Fruit fly (Drosophila melanogaster) whole organism, prepupa: ENCODE data around the gene CG42711.

Experiments used
- Blimp-1 ChIP-seq: fragments of 200-800 bp; sonication (Bioruptor generic); optimal IDR thresholded peaks from 3 replicates; lab custom pipeline; 2017; ENCODE audit warnings: missing biosample characterization, missing genetic modification characterization, mild to moderate bottlenecking, moderate library complexity, missing genetic modification reagents
- CG10631 ChIP-seq: fragments of 200-800 bp; sonication (Bioruptor generic); optimal IDR thresholded peaks from 2 replicates; lab custom pipeline; 2016; ENCODE audit warnings: missing biosample characterization, missing genetic modification characterization
- CG11762 ChIP-seq: fragments of 200-800 bp; sonication (Bioruptor generic); optimal IDR thresholded peaks from 3 replicates; lab custom pipeline; 2016; ENCODE audit warnings: missing biosample characterization, missing genetic modification characterization; ENCODE audit not compliant: insufficient read depth
- CG11902 ChIP-seq: fragments of 200-800 bp; sonication (Bioruptor generic); optimal IDR thresholded peaks from 3 replicates; lab custom pipeline; 2016; ENCODE audit warnings: missing biosample characterization, missing genetic modification characterization
- CG15336 ChIP-seq: fragments of 200-800 bp; sonication (Bioruptor generic); IDR thresholded peaks from 2 replicates; pipeline ENCODE4 v1.3.6; 2022; ENCODE audit warnings: missing biosample characterization, missing genetic modification characterization
- CG1621 ChIP-seq: fragments of 200-800 bp; sonication (Bioruptor generic); optimal IDR thresholded peaks from 3 replicates; lab custom pipeline; 2018; ENCODE audit warnings: missing biosample characterization, mild to moderate bottlenecking, missing genetic modification characterization
- CG3032 ChIP-seq: fragments of 200-800 bp; optimal IDR thresholded peaks from 2 replicates; lab custom pipeline; 2019; ENCODE audit warnings: missing biosample characterization, mild to moderate bottlenecking, missing genetic modification characterization, moderate library complexity
- CG31627 ChIP-seq: fragments of 200-800 bp; sonication (Bioruptor generic); optimal IDR thresholded peaks from 3 replicates; lab custom pipeline; 2016; ENCODE audit warnings: missing biosample characterization, missing genetic modification characterization
- CG32006 ChIP-seq: fragments of 200-800 bp; sonication (Bioruptor generic); optimal IDR thresholded peaks from 3 replicates; lab custom pipeline; 2017; ENCODE audit warnings: missing biosample characterization, mild to moderate bottlenecking, missing genetic modification characterization
- CG34406 ChIP-seq: fragments of 200-800 bp; sonication (Bioruptor generic); optimal IDR thresholded peaks from 3 replicates; lab custom pipeline; 2016; ENCODE audit warnings: missing biosample characterization, missing genetic modification characterization
- CG4318 ChIP-seq: fragments of 200-800 bp; sonication (Bioruptor generic); optimal IDR thresholded peaks from 3 replicates; lab custom pipeline; 2017; ENCODE audit warnings: missing biosample characterization, mild to moderate bottlenecking, missing genetic modification characterization
- CG6163 ChIP-seq: fragments of 200-800 bp; sonication (Bioruptor generic); IDR thresholded peaks from 3 replicates; pipeline ENCODE4 v1.3.6; 2022; ENCODE audit warnings: missing biosample characterization, missing genetic modification characterization
- CG6276 ChIP-seq: fragments of 200-800 bp; sonication (Bioruptor generic); optimal IDR thresholded peaks from 2 replicates; lab custom pipeline; 2017; ENCODE audit warnings: missing biosample characterization, mild to moderate bottlenecking, missing genetic modification characterization
- CG6808 ChIP-seq: fragments of 200-800 bp; sonication (Bioruptor generic); optimal IDR thresholded peaks from 3 replicates; lab custom pipeline; 2017; ENCODE audit warnings: missing biosample characterization, missing genetic modification characterization, mild to moderate bottlenecking, moderate library complexity, missing genetic modification reagents
- CG6854 ChIP-seq: fragments of 200-800 bp; sonication (Bioruptor generic); optimal IDR thresholded peaks from 2 replicates; lab custom pipeline; 2017; ENCODE audit warnings: missing biosample characterization, mild to moderate bottlenecking, missing genetic modification characterization
- CG7368 ChIP-seq: fragments of 200-800 bp; sonication (Bioruptor generic); optimal IDR thresholded peaks from 3 replicates; lab custom pipeline; 2016; ENCODE audit warnings: missing biosample characterization, missing genetic modification characterization
- CG8119 ChIP-seq: fragments of 200-800 bp; sonication (Bioruptor generic); IDR thresholded peaks from 3 replicates; pipeline ENCODE4 v1.3.6; 2022; ENCODE audit warnings: missing biosample characterization, missing genetic modification characterization
- CG8632 ChIP-seq: fragments of 200-800 bp; sonication (Bioruptor generic); optimal IDR thresholded peaks from 3 replicates; lab custom pipeline; 2016; ENCODE audit warnings: missing biosample characterization, missing genetic modification characterization
- Eip75B ChIP-seq: fragments of 200-800 bp; sonication (Bioruptor generic); optimal IDR thresholded peaks from 3 replicates; lab custom pipeline; 2016; ENCODE audit warnings: missing biosample characterization, missing genetic modification characterization
- Eip78C ChIP-seq: fragments of 200-800 bp; sonication (Bioruptor generic); peaks from one replicate; lab custom pipeline; 2016; ENCODE audit warnings: missing biosample characterization, missing genetic modification characterization
- Eip93F ChIP-seq: fragments of 200-800 bp; sonication (Bioruptor generic); optimal IDR thresholded peaks from 2 replicates; lab custom pipeline; 2016; ENCODE audit warnings: missing biosample characterization, mild to moderate bottlenecking, missing genetic modification characterization
- Ets96B ChIP-seq: fragments of 200-800 bp; optimal IDR thresholded peaks from 2 replicates; lab custom pipeline; 2019; ENCODE audit warnings: missing biosample characterization, mild to moderate bottlenecking, missing genetic modification characterization, moderate library complexity
- Gug ChIP-seq: fragments of 200-800 bp; sonication (Bioruptor generic); IDR thresholded peaks from 2 replicates; pipeline ENCODE4 v1.3.6; 2022; ENCODE audit warnings: missing biosample characterization, missing genetic modification characterization
- Hr38 ChIP-seq: sonication (Bioruptor generic); optimal IDR thresholded peaks from 2 replicates; lab custom pipeline; 2016; ENCODE audit warnings: missing biosample characterization, missing genetic modification characterization
- Hr39 ChIP-seq: fragments of 200-800 bp; sonication (Bioruptor generic); optimal IDR thresholded peaks from 2 replicates; lab custom pipeline; 2016; ENCODE audit warnings: missing biosample characterization, missing genetic modification characterization
- Lpt ChIP-seq: fragments of 200-800 bp; sonication (Bioruptor generic); optimal IDR thresholded peaks from 3 replicates; lab custom pipeline; 2016; ENCODE audit warnings: missing biosample characterization, missing genetic modification characterization
- Met ChIP-seq: fragments of 200-800 bp; sonication (Bioruptor generic); optimal IDR thresholded peaks from 3 replicates; lab custom pipeline; 2016; ENCODE audit warnings: missing biosample characterization, missing genetic modification characterization
- Smox ChIP-seq: fragments of 200-800 bp; sonication (Bioruptor generic); optimal IDR thresholded peaks from 3 replicates; lab custom pipeline; 2016; ENCODE audit warnings: missing biosample characterization, missing genetic modification characterization
- Sox102F ChIP-seq: fragments of 200-800 bp; sonication (Bioruptor generic); optimal IDR thresholded peaks from 2 replicates; lab custom pipeline; 2016; ENCODE audit warnings: missing biosample characterization, mild to moderate bottlenecking, missing genetic modification characterization
- Sox14 ChIP-seq: fragments of 200-800 bp; sonication (Bioruptor generic); optimal IDR thresholded peaks from 3 replicates; lab custom pipeline; 2016; ENCODE audit warnings: missing biosample characterization, missing genetic modification characterization
- Sox15 ChIP-seq: fragments of 200-800 bp; sonication (Bioruptor generic); optimal IDR thresholded peaks from 3 replicates; lab custom pipeline; 2016; ENCODE audit warnings: missing biosample characterization, missing genetic modification characterization
- achi ChIP-seq: fragments of 200-800 bp; sonication (Bioruptor generic); optimal IDR thresholded peaks from 3 replicates; lab custom pipeline; 2016; ENCODE audit warnings: missing biosample characterization, missing genetic modification characterization
- acj6 ChIP-seq: fragments of 200-800 bp; sonication (Bioruptor generic); optimal IDR thresholded peaks from 3 replicates; lab custom pipeline; 2016; ENCODE audit warnings: missing biosample characterization, missing genetic modification characterization
- dac ChIP-seq: fragments of 200-800 bp; sonication (Bioruptor generic); optimal IDR thresholded peaks from 2 replicates; lab custom pipeline; 2017; ENCODE audit warnings: missing biosample characterization, mild to moderate bottlenecking, missing genetic modification characterization
- esn ChIP-seq: fragments of 200-800 bp; sonication (Bioruptor generic); optimal IDR thresholded peaks from 2 replicates; lab custom pipeline; 2016; ENCODE audit warnings: missing biosample characterization, mild to moderate bottlenecking, missing genetic modification characterization, moderate library complexity
- fd59A ChIP-seq: fragments of 200-800 bp; sonication (Bioruptor generic); optimal IDR thresholded peaks from 2 replicates; lab custom pipeline; 2017; ENCODE audit warnings: missing biosample characterization, mild to moderate bottlenecking, missing genetic modification characterization, missing genetic modification reagents
- fd85E ChIP-seq: fragments of 200-800 bp; sonication (Bioruptor generic); optimal IDR thresholded peaks from 3 replicates; lab custom pipeline; 2016; ENCODE audit warnings: missing biosample characterization, missing genetic modification characterization
- fkh ChIP-seq: fragments of 200-800 bp; sonication (Bioruptor generic); optimal IDR thresholded peaks from 3 replicates; lab custom pipeline; 2017; ENCODE audit warnings: missing biosample characterization, mild to moderate bottlenecking, missing genetic modification characterization, moderate library complexity
- lz ChIP-seq: fragments of 200-800 bp; sonication (Bioruptor generic); optimal IDR thresholded peaks from 3 replicates; lab custom pipeline; 2016; ENCODE audit warnings: missing biosample characterization, missing genetic modification characterization
- net ChIP-seq: fragments of 200-800 bp; sonication (Bioruptor generic); optimal IDR thresholded peaks from 3 replicates; lab custom pipeline; 2016; ENCODE audit warnings: missing biosample characterization, missing genetic modification characterization
- salr ChIP-seq, 2 experiments: fragments of 200-800 bp; sonication (Bioruptor generic); optimal IDR thresholded peaks; 3 replicates each; lab custom pipeline; 2016 to 2018; ENCODE audit warnings: missing biosample characterization in 2 of 2, missing genetic modification characterization in 2 of 2, mild to moderate bottlenecking in 1 of 2
- ss ChIP-seq, 2 experiments: fragments of 200-800 bp; sonication (Bioruptor generic); optimal IDR thresholded peaks; 2 replicates in 1 of 2; 3 replicates in 1 of 2; lab custom pipeline; 2017 to 2018; ENCODE audit warnings: mild to moderate bottlenecking in 2 of 2, missing biosample characterization in 2 of 2, missing genetic modification characterization in 2 of 2, moderate library complexity in 1 of 2
- svp ChIP-seq: fragments of 200-800 bp; sonication (Bioruptor generic); peaks from one replicate; lab custom pipeline; 2016; ENCODE audit warnings: missing biosample characterization, missing genetic modification characterization
- vri ChIP-seq: fragments of 200-800 bp; sonication (Bioruptor generic); optimal IDR thresholded peaks from 3 replicates; lab custom pipeline; 2016; ENCODE audit warnings: missing biosample characterization, mild to moderate bottlenecking, missing genetic modification characterization

CG42711 gene

DNA sequence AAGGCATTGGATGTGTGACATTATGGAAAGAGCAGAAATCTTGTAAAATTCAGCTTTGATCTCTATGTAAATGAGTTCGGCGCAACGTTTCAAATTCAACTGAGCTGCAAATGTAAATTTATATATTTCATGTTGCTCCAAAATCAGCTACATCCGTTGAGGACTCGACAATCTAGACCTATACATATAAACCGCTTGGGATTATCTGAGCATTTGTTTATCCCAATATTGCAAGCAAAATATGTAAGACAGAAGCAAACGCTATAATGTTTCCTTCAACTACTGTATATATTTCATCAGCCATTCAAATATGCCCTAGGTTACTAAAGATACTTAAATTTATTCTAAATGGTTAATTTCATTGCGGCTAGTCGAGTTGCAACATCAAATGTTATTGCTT, 45.5 kb upstream of the CG42711 start, which contains the start of gene NimC1:
Gene NimC1 (minus strand): TSS at position 101 of the 400 bp plus-strand sequence.
- TF ChIP-seq CG1621 (tag; lab: Kevin White, UChicago) (no peak), CG3032 (tag; lab: Kevin White, UChicago) (no peak), Sox14 (no peak), Blimp-1 (GFP tag; lab: Kevin White, UChicago) (no peak), CG11762 (no peak)

DNA sequence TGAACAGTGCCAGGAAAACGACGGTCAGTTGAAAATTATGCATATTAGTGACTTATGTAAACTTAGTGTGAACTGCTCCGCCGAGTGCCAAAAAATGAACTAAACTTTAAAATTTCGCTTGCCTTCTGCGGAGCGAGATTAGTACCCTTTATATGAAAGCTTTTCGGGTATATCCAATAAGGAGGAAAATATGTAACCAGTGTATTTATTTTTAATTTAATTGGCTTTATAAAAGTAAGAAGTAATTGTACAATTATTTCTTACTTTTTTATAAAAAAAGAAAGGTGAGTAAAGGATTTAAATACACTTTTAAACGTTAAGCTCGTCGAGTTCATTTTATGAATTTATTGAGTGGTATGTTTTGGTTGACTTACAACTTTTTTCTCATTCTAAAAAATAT, 41.7 kb upstream of the CG42711 start, which contains the start of gene He:
Gene He (minus strand): TSS at position 101 of the 400 bp plus-strand sequence.
- no peak for TF ChIP-seq CG6854
- TF ChIP-seq, all 60 proteins: peak for 0

DNA sequence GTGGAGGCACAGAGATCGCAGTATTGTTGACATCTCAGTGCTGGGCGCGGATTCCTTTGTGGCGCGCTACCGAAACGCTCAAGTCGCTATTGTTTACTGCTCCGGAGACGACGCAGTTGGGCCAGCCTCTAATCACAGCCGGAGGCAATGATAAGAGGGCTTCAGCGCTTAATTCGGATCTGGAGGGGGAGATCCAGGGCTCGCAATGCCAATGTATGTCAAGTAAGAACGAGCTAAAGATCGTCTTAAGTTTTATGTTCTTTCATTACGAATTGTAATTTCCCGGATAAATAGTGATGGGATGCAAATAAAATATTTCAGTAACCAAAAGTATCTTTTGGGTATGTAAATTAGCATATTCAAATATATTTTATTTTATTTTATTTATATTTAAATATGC, 38.7 kb upstream of the CG42711 start, which contains the start of the genes NimB4 and NimB5:
Gene NimB4 (minus strand): TSS at position 101 of the 400 bp plus-strand sequence.
Gene NimB5 (plus strand): TSS at position 302 of the 400 bp plus-strand sequence.
- TF ChIP-seq svp (GFP tag; lab: Kevin White, UChicago) (peak; percentile 64), CG4318 (GFP tag; lab: Kevin White, UChicago) (no peak), CG3032 (tag; lab: Kevin White, UChicago) (no peak), Hr38 (GFP tag; lab: Kevin White, UChicago) (no peak)
- TF ChIP-seq, all 60 proteins: peak for 1

DNA sequence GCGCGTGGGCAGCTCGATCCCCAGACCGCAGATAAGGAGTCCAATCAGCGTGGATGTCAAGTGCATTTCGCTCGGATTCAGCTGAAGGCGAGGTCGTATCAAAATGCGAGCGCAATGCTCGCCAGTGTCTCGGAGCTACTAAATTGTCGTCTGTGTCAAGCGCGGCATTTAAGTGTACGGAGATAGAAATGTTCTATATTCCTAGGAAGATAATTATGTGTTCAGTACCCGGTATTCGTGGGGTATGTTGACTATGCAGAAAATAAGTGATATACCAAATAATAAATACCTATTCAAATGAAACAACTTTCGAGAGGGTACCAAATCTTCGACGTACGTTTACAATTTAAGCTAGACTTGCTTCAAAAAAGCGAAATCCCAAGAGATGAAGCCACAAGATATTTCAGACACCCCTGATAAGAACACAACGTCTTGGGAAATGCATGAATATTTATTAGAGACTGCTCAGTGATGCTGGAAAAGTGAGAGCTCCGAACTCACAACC, 36.7 kb upstream of the CG42711 start, which contains the start of gene NimB3:
Gene NimB3 (minus strand): TSS at position 140 of the 505 bp plus-strand sequence.
- TF ChIP-seq Blimp-1 (GFP tag; lab: Kevin White, UChicago) (no peak), CG8632 (GFP tag; lab: Kevin White, UChicago) (no peak), CG34406 (no peak), Hr38 (GFP tag; lab: Kevin White, UChicago) (no peak), svp (GFP tag; lab: Kevin White, UChicago) (peak; percentile 97), fd85E (GFP tag; lab: Kevin White, UChicago) (no peak), ss (GFP tag; optimal IDR thresholded peaks at IDR 0.05; lab: Kevin White, UChicago) (no peak), Lpt (GFP tag; lab: Kevin White, UChicago) (no peak), Eip93F (GFP tag; lab: Kevin White, UChicago) (no peak), acj6 (GFP tag; lab: Kevin White, UChicago) (no peak), CG11902 (GFP tag; lab: Kevin White, UChicago) (no peak), CG31627 (GFP tag; lab: Kevin White, UChicago) (peak; percentile 27), CG11762 (no peak), net (GFP tag; lab: Kevin White, UChicago) (no peak), CG10631 (GFP tag; lab: Kevin White, UChicago) (no peak), CG6854 (no peak), Eip78C (GFP tag; lab: Kevin White, UChicago) (peak; percentile 61), Ets96B (tag; lab: Kevin White, UChicago) (no peak), salr (GFP tag; optimal IDR thresholded peaks at IDR 0.05; lab: Kevin White, UChicago) (no peak), fd59A (GFP tag; lab: Kevin White, UChicago) (no peak), CG8119 (GFP tag; lab: Robert Waterston, UW) (no peak), Sox14 (no peak), Hr39 (GFP tag; lab: Kevin White, UChicago) (peak; percentile 3), CG7368 (GFP tag; lab: Kevin White, UChicago) (no peak), CG6276 (GFP tag; lab: Kevin White, UChicago) (no peak), achi (GFP tag; lab: Kevin White, UChicago) (no peak), Sox102F (GFP tag; lab: Kevin White, UChicago) (peak; percentile 5), CG6163 (no peak), Met (GFP tag; lab: Kevin White, UChicago) (no peak), fkh (no peak), CG15336 (GFP tag; lab: Robert Waterston, UW) (no peak), vri (GFP tag; lab: Kevin White, UChicago) (peak; percentile 1), lz (GFP tag; lab: Kevin White, UChicago) (no peak), Gug (GFP tag; lab: Robert Waterston, UW) (no peak), dac (GFP tag; lab: Kevin White, UChicago) (no peak), Sox15 (GFP tag; lab: Kevin White, UChicago) (no peak), esn (no peak), CG3032 (tag; lab: Kevin White, UChicago) (no peak), CG6808 (GFP tag; lab: Kevin White, UChicago) (no peak), CG4318 (GFP tag; lab: Kevin White, UChicago) (no peak), CG32006 (peak; percentile 13), Smox (GFP tag; lab: Kevin White, UChicago) (peak; percentile 5), Eip75B (GFP tag; lab: Kevin White, UChicago) (no peak)
